Worm (Caenorhabditis elegans) whole organism, L1 larva: Measurements from ENCODE around the gene athp-2.

Source experiments
- C04F5.9 ChIP-seq: sonication (generic microtip); optimal IDR thresholded peaks from 2 replicates; lab custom pipeline; 2016; ENCODE audit warnings: missing genetic modification characterization, missing compliant biosample characterization
- C16A3.4 ChIP-seq: fragments of 150-350 bp; optimal IDR thresholded peaks from 2 replicates; lab custom pipeline; 2014; ENCODE audit warnings: missing biosample characterization, missing genetic modification characterization
- C34B4.2 ChIP-seq: sonication (generic microtip); optimal IDR thresholded peaks from 2 replicates; lab custom pipeline; 2017; ENCODE audit warnings: mild to moderate bottlenecking, missing genetic modification characterization, missing compliant biosample characterization
- F16B12.6 ChIP-seq: fragments of 150-350 bp; optimal IDR thresholded peaks from 2 replicates; lab custom pipeline; 2014; ENCODE audit warnings: missing biosample characterization, missing genetic modification characterization
- Y116A8C.19 ChIP-seq: sonication (generic microtip); optimal IDR thresholded peaks from 2 replicates; lab custom pipeline; 2016; ENCODE audit warnings: missing compliant biosample characterization, missing genetic modification characterization, borderline replicate concordance
- aha-1 ChIP-seq: fragments of 150-350 bp; optimal IDR thresholded peaks from 2 replicates; lab custom pipeline; 2014; ENCODE audit warnings: missing biosample characterization, missing genetic modification characterization
- ama-1 ChIP-seq: fragments of 150-350 bp; optimal IDR thresholded peaks from 2 replicates; lab custom pipeline; 2014
- ceh-63 ChIP-seq: fragments of 200-800 bp; sonication (Bioruptor generic); optimal IDR thresholded peaks from 2 replicates; lab custom pipeline; 2018; ENCODE audit warnings: mild to moderate bottlenecking, missing genetic modification characterization, missing compliant biosample characterization
- ceh-8 ChIP-seq: fragments of 200-800 bp; sonication (Bioruptor generic); optimal IDR thresholded peaks from 2 replicates; lab custom pipeline; 2018; ENCODE audit warnings: mild to moderate bottlenecking, missing genetic modification characterization, moderate library complexity, missing compliant biosample characterization
- ceh-82 ChIP-seq, 3 experiments: fragments of 150-350 bp in 1 of 3; sonication (generic microtip) in 2 of 3; optimal IDR thresholded peaks; 2 replicates each; lab custom pipeline; 2014 to 2017; ENCODE audit warnings: missing biosample characterization in 3 of 3, missing genetic modification characterization in 3 of 3
- ceh-88 ChIP-seq: fragments of 200-800 bp; sonication (Bioruptor generic); IDR thresholded peaks from 2 replicates; pipeline ENCODE4 v1.3.6; 2022; ENCODE audit warnings: missing genetic modification characterization, missing compliant biosample characterization
- ces-1 ChIP-seq: fragments of 150-350 bp; optimal IDR thresholded peaks from 2 replicates; lab custom pipeline; 2014; ENCODE audit warnings: missing biosample characterization, missing genetic modification reagents, missing genetic modification characterization
- dpl-1 ChIP-seq, 3 experiments: fragments of 150-350 bp in 2 of 3; sonication (generic microtip) in 1 of 3; optimal IDR thresholded peaks; 2 replicates each; lab custom pipeline; 2014 to 2017; ENCODE audit warnings: missing biosample characterization in 3 of 3, missing genetic modification characterization in 3 of 3, missing genetic modification reagents in 3 of 3
- efl-1 ChIP-seq, 4 experiments: fragments of 150-350 bp; optimal IDR thresholded peaks in 3 of 4; peaks in 1 of 4; 1 replicate in 1 of 4; 2 replicates in 3 of 4; lab custom pipeline; 2014; ENCODE audit warnings: missing biosample characterization in 2 of 4, missing genetic modification characterization in 2 of 4, missing genetic modification reagents in 2 of 4
- egl-27 ChIP-seq, 2 experiments: fragments of 150-350 bp in 1 of 2; sonication (generic microtip); optimal IDR thresholded peaks; 3 replicates each; lab custom pipeline; 2017 to 2018; ENCODE audit warnings: missing biosample characterization in 2 of 2, missing genetic modification characterization in 2 of 2, missing genetic modification reagents in 2 of 2
- elt-2 ChIP-seq: sonication (generic microtip); optimal IDR thresholded peaks from 2 replicates; lab custom pipeline; 2016; ENCODE audit warnings: missing genetic modification characterization, mild to moderate bottlenecking, inconsistent platforms, missing compliant biosample characterization, missing genetic modification reagents
- elt-3 ChIP-seq, 6 experiments: fragments of 150-350 bp in 1 of 6; sonication (generic microtip); optimal IDR thresholded peaks; 2 replicates each; lab custom pipeline; 2017 to 2018; ENCODE audit warnings: missing biosample characterization in 6 of 6, missing genetic modification characterization in 6 of 6, inconsistent platforms in 1 of 6
- ets-5 ChIP-seq: fragments of 200-800 bp; sonication (Bioruptor generic); IDR thresholded peaks from 2 replicates; pipeline ENCODE4 v1.3.6; 2022; ENCODE audit warnings: missing genetic modification characterization, missing compliant biosample characterization
- fkh-10 ChIP-seq: sonication (generic microtip); optimal IDR thresholded peaks from 2 replicates; lab custom pipeline; 2017; ENCODE audit warnings: missing biosample characterization, missing genetic modification reagents, missing genetic modification characterization
- grh-1 ChIP-seq: fragments of 200-800 bp; sonication (Bioruptor generic); IDR thresholded peaks from 2 replicates; pipeline ENCODE4 v1.3.6; 2022; ENCODE audit warnings: missing genetic modification reagents, missing genetic modification characterization, missing compliant biosample characterization
- hlh-4 ChIP-seq: sonication (generic microtip); optimal IDR thresholded peaks from 2 replicates; lab custom pipeline; 2016; ENCODE audit warnings: mild to moderate bottlenecking, missing genetic modification characterization, missing compliant biosample characterization
- hpl-2 ChIP-seq: fragments of 150-350 bp; optimal IDR thresholded peaks from 2 replicates; lab custom pipeline; 2014; ENCODE audit warnings: missing biosample characterization, missing genetic modification reagents, missing genetic modification characterization
- irx-1 ChIP-seq: sonication (generic microtip); optimal IDR thresholded peaks from 2 replicates; lab custom pipeline; 2016; ENCODE audit warnings: missing genetic modification characterization, missing compliant biosample characterization
- jun-1 ChIP-seq: fragments of 150-350 bp; optimal IDR thresholded peaks from 2 replicates; lab custom pipeline; 2014; ENCODE audit warnings: missing biosample characterization, missing genetic modification reagents, missing genetic modification characterization
- lin-13 ChIP-seq: fragments of 150-350 bp; optimal IDR thresholded peaks from 2 replicates; lab custom pipeline; 2014; ENCODE audit warnings: missing biosample characterization, missing genetic modification reagents, missing genetic modification characterization
- lin-14 ChIP-seq: fragments of 200-800 bp; sonication (Bioruptor generic); optimal IDR thresholded peaks from 2 replicates; lab custom pipeline; 2018; ENCODE audit warnings: mild to moderate bottlenecking, missing genetic modification characterization, moderate library complexity, missing compliant biosample characterization
- lin-15B ChIP-seq: fragments of 150-350 bp; sonication (generic microtip); optimal IDR thresholded peaks from 3 replicates; lab custom pipeline; 2014; ENCODE audit warnings: missing biosample characterization, missing genetic modification characterization
- lin-35 ChIP-seq, 2 experiments: fragments of 150-350 bp; optimal IDR thresholded peaks; 2 replicates each; lab custom pipeline; 2014; ENCODE audit warnings: missing biosample characterization in 2 of 2, missing genetic modification characterization in 2 of 2, missing genetic modification reagents in 2 of 2
- lin-39 ChIP-seq: fragments of 150-350 bp; optimal IDR thresholded peaks from 2 replicates; lab custom pipeline; 2014; ENCODE audit warnings: missing biosample characterization, missing genetic modification reagents, missing genetic modification characterization
- lsy-2 ChIP-seq, 2 experiments: fragments of 150-350 bp; optimal IDR thresholded peaks; 2 replicates each; lab custom pipeline; 2014; ENCODE audit warnings: missing biosample characterization in 2 of 2, missing genetic modification characterization in 2 of 2
- mab-9 ChIP-seq: fragments of 200-800 bp; sonication (Bioruptor generic); IDR thresholded peaks from 2 replicates; pipeline ENCODE4 v1.3.6; 2022; ENCODE audit warnings: missing genetic modification reagents, missing genetic modification characterization, missing compliant biosample characterization
- mep-1 ChIP-seq: fragments of 150-350 bp; optimal IDR thresholded peaks from 2 replicates; lab custom pipeline; 2014; ENCODE audit warnings: missing biosample characterization, missing genetic modification characterization
- nhr-12 ChIP-seq: sonication (generic microtip); optimal IDR thresholded peaks from 2 replicates; lab custom pipeline; 2017; ENCODE audit warnings: missing biosample characterization, missing genetic modification characterization
- nhr-237 ChIP-seq: fragments of 150-350 bp; optimal IDR thresholded peaks from 2 replicates; lab custom pipeline; 2014; ENCODE audit warnings: missing biosample characterization, missing genetic modification characterization
- nhr-28 ChIP-seq: fragments of 150-350 bp; optimal IDR thresholded peaks from 2 replicates; lab custom pipeline; 2014; ENCODE audit warnings: missing biosample characterization, missing genetic modification characterization
- nhr-47 ChIP-seq: sonication (generic microtip); optimal IDR thresholded peaks from 2 replicates; lab custom pipeline; 2016; ENCODE audit warnings: mild to moderate bottlenecking, missing genetic modification characterization, moderate library complexity, missing compliant biosample characterization
- nhr-71 ChIP-seq: sonication (generic microtip); optimal IDR thresholded peaks from 2 replicates; lab custom pipeline; 2016; ENCODE audit warnings: mild to moderate bottlenecking, missing genetic modification characterization, moderate library complexity, missing compliant biosample characterization
- nhr-76 ChIP-seq: sonication (generic microtip); optimal IDR thresholded peaks from 2 replicates; lab custom pipeline; 2017; ENCODE audit warnings: missing biosample characterization, missing genetic modification characterization
- pax-3 ChIP-seq: fragments of 200-800 bp; sonication (Bioruptor generic); optimal IDR thresholded peaks from 2 replicates; lab custom pipeline; 2018; ENCODE audit warnings: mild to moderate bottlenecking, missing genetic modification characterization, moderate library complexity, missing compliant biosample characterization
- pqm-1 ChIP-seq: sonication (generic microtip); optimal IDR thresholded peaks from 3 replicates; lab custom pipeline; 2017; ENCODE audit warnings: missing biosample characterization, missing genetic modification characterization
- skn-1 ChIP-seq: fragments of 150-350 bp; optimal IDR thresholded peaks from 2 replicates; lab custom pipeline; 2014; ENCODE audit warnings: missing biosample characterization, missing genetic modification characterization
- snpc-4 ChIP-seq: fragments of 150-350 bp; optimal IDR thresholded peaks from 2 replicates; lab custom pipeline; 2014; ENCODE audit warnings: missing biosample characterization, missing genetic modification characterization
- unc-30 ChIP-seq: sonication (generic microtip); optimal IDR thresholded peaks from 2 replicates; lab custom pipeline; 2017; ENCODE audit warnings: missing biosample characterization, missing genetic modification characterization
- unc-62 ChIP-seq: fragments of 150-350 bp; optimal IDR thresholded peaks from 2 replicates; lab custom pipeline; 2014; ENCODE audit warnings: missing biosample characterization, missing genetic modification reagents, missing genetic modification characterization
- unc-86 ChIP-seq: sonication (generic microtip); optimal IDR thresholded peaks from 2 replicates; lab custom pipeline; 2016; ENCODE audit warnings: missing genetic modification characterization, missing compliant biosample characterization
- unc-98 ChIP-seq: fragments of 200-800 bp; sonication (Bioruptor generic); IDR thresholded peaks from 2 replicates; pipeline ENCODE4 v1.3.6; 2022; ENCODE audit warnings: missing genetic modification characterization, missing compliant biosample characterization
- vab-15 ChIP-seq: sonication (generic microtip); optimal IDR thresholded peaks from 2 replicates; lab custom pipeline; 2017; ENCODE audit warnings: missing genotype, mild to moderate bottlenecking, missing genetic modification characterization, missing compliant biosample characterization
- xbp-1 ChIP-seq: sonication (generic microtip); optimal IDR thresholded peaks from 2 replicates; lab custom pipeline; 2016; ENCODE audit warnings: missing genetic modification characterization, missing compliant biosample characterization
- zag-1 ChIP-seq: fragments of 150-350 bp; optimal IDR thresholded peaks from 2 replicates; lab custom pipeline; 2014; ENCODE audit warnings: missing biosample characterization, missing genetic modification characterization
- zip-4 ChIP-seq: fragments of 200-800 bp; sonication (Bioruptor generic); optimal IDR thresholded peaks from 2 replicates; lab custom pipeline; 2018; ENCODE audit warnings: mild to moderate bottlenecking, missing genetic modification characterization, moderate library complexity, missing compliant biosample characterization

athp-2 gene

ce11 chrII:4376295-4377172 is 36.6 kb downstream of the athp-2 start, which contains the start of gene ntl-2:
Gene ntl-2, minus strand, starts transcription at chrII:4376465.
- TF ChIP-seq vab-15 (tag; lab: Kevin White, UChicago) (peak; percentile 95), ceh-82 (tag; optimal IDR thresholded peaks at IDR 0.05; lab: Kevin White, UChicago) (peak; percentile 89 to 97 (median 91)), C04F5.9 (tag; lab: Kevin White, UChicago) (peak; percentile 74), nhr-12 (tag; lab: Kevin White, UChicago) (peak; percentile 13), zip-4 (peak; percentile 77), hlh-4 (no peak), egl-27 (tag; optimal IDR thresholded peaks at IDR 0.05; lab: Kevin White, UChicago) (peak; percentile 48 to 82), skn-1 (peak; percentile 92), aha-1 (peak; percentile 70), zag-1 (tag; lab: Kevin White, UChicago) (no peak), fkh-10 (GFP tag; lab: Kevin White, UChicago) (peak; percentile 88), unc-62 (GFP tag; lab: Kevin White, UChicago) (no peak), lin-15B (tag; lab: Kevin White, UChicago) (peak; percentile 95), nhr-237 (tag; lab: Kevin White, UChicago) (peak; percentile 88), jun-1 (tag; lab: Kevin White, UChicago) (peak; percentile 95), hpl-2 (peak; percentile 56), lin-39 (tag; lab: Kevin White, UChicago) (peak; percentile 77), efl-1 (optimal IDR thresholded peaks at IDR 0.05; lab: Kevin White, UChicago) (peak; percentile 89 to 94), efl-1 (GFP tag; optimal IDR thresholded peaks at IDR 0.05 in 1 of 2; lab: Kevin White, UChicago) (peak; percentile 76 to 98), elt-2 (tag; lab: Kevin White, UChicago) (peak; percentile 98), nhr-47 (tag; lab: Kevin White, UChicago) (peak; percentile 97), lsy-2 (tag; optimal IDR thresholded peaks at IDR 0.05; lab: Kevin White, UChicago) (peak; percentile 99), F16B12.6 (tag; lab: Kevin White, UChicago) (peak; percentile 66), lin-14 (GFP tag; lab: Kevin White, UChicago) (peak; percentile 100), unc-98 (GFP tag; lab: Robert Waterston, UW) (peak; percentile 48; the same call in 1 of the 2 replicates), nhr-28 (tag; lab: Kevin White, UChicago) (no peak), xbp-1 (tag; lab: Kevin White, UChicago) (peak; percentile 86), C34B4.2 (tag; lab: Kevin White, UChicago) (peak; percentile 70), Y116A8C.19 (tag; lab: Kevin White, UChicago) (no peak), grh-1 (GFP tag; lab: Robert Waterston, UW) (peak; percentile 91), unc-86 (tag; lab: Kevin White, UChicago) (peak; percentile 95), ets-5 (GFP tag; lab: Robert Waterston, UW) (no peak), elt-3 (tag; optimal IDR thresholded peaks at IDR 0.05; lab: Kevin White, UChicago) (peak in 3 of 6 experiments; percentile 74 to 82 (median 77)), ceh-8 (GFP tag; lab: Kevin White, UChicago) (peak; percentile 99), pax-3 (tag; lab: Kevin White, UChicago) (peak; percentile 97), lin-13 (GFP tag; lab: Kevin White, UChicago) (peak; percentile 97), irx-1 (tag; lab: Kevin White, UChicago) (peak; percentile 88), mab-9 (GFP tag; lab: Robert Waterston, UW) (peak; percentile 90), mep-1 (tag; lab: Kevin White, UChicago) (peak; percentile 96), snpc-4 (tag; lab: Kevin White, UChicago) (peak; percentile 88), C16A3.4 (tag; lab: Kevin White, UChicago) (peak; percentile 89), pqm-1 (tag; lab: Kevin White, UChicago) (peak; percentile 47), ces-1 (GFP tag; lab: Kevin White, UChicago) (no peak), dpl-1 (GFP tag; optimal IDR thresholded peaks at IDR 0.05; lab: Kevin White, UChicago) (peak; percentile 82 to 85 (median 82)), nhr-71 (tag; lab: Kevin White, UChicago) (peak; percentile 98), ama-1 (lab: Kevin White, UChicago) (peak; percentile 16), unc-30 (no peak), lin-35 (GFP tag; optimal IDR thresholded peaks at IDR 0.05; lab: Kevin White, UChicago) (peak; percentile 84 to 92), nhr-76 (tag; lab: Kevin White, UChicago) (no peak), ceh-88 (GFP tag; lab: Robert Waterston, UW) (peak; percentile 82), ceh-63 (GFP tag; lab: Kevin White, UChicago) (peak; percentile 94)
